Fruit fly (Drosophila melanogaster) whole organism, pupa: ENCODE results near the gene Drs.

Source experiments
- CG10348 ChIP-seq: fragments of 200-800 bp; sonication (Bioruptor generic); IDR thresholded peaks from 2 replicates; pipeline ENCODE4 v1.3.6; 2022; ENCODE audit warnings: missing biosample characterization, missing genetic modification characterization
- CG12605 ChIP-seq: fragments of 200-800 bp; sonication (Bioruptor generic); IDR thresholded peaks from 2 replicates; pipeline ENCODE4 v1.3.6; 2022; ENCODE audit warnings: missing biosample characterization, missing genetic modification characterization
- CG13204 ChIP-seq: fragments of 200-800 bp; sonication (Bioruptor generic); optimal IDR thresholded peaks from 2 replicates; lab custom pipeline; 2018; ENCODE audit warnings: missing biosample characterization, mild to moderate bottlenecking, missing genetic modification characterization, moderate library complexity
- CG14655 ChIP-seq: fragments of 200-800 bp; sonication (Bioruptor generic); optimal IDR thresholded peaks from 3 replicates; lab custom pipeline; 2017; ENCODE audit warnings: mild to moderate bottlenecking, missing biosample characterization, missing genetic modification reagents, missing genetic modification characterization
- EcR ChIP-seq: fragments of 200-800 bp; sonication (Bioruptor generic); optimal IDR thresholded peaks from 3 replicates; lab custom pipeline; 2019; ENCODE audit warnings: missing biosample characterization, missing genetic modification characterization, mild to moderate bottlenecking, moderate library complexity, missing genetic modification reagents
- Snoo ChIP-seq: fragments of 200-800 bp; sonication (Bioruptor generic); optimal IDR thresholded peaks from 3 replicates; lab custom pipeline; 2017; ENCODE audit warnings: missing biosample characterization, mild to moderate bottlenecking, missing genetic modification characterization, inconsistent platforms
- gl ChIP-seq: fragments of 200-800 bp; sonication (Bioruptor generic); optimal IDR thresholded peaks from 2 replicates; lab custom pipeline; 2018; ENCODE audit warnings: missing biosample characterization, mild to moderate bottlenecking, missing genetic modification characterization

DNA sequence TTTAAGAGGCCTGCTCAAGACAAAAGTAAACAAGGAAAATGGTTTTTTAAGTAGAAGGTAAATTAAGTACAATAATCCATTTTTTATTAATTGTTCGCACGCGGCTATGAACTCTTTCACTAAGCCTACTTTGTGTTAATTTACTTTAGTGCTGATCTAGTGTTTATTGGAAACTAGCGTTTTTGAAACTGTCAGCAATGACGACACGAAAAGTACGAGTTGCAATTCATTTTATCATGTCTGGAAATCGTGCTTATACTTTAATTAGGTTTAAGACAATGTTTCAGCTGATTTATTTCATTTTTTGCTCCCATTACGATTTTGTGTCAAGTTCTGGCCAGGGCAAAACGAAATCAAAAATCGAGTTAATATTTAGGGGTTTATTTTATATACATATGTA is 38.9 kb downstream of the Drs start:
- TF ChIP-seq gl (tag; lab: Kevin White, UChicago) (no peak), CG13204 (GFP tag; lab: Kevin White, UChicago) (no peak), Snoo (tag; lab: Kevin White, UChicago) (no peak), CG14655 (GFP tag; lab: Kevin White, UChicago) (no peak), CG10348 (GFP tag; lab: Robert Waterston, UW) (no peak), CG12605 (GFP tag; lab: Robert Waterston, UW) (no peak), EcR (GFP tag; lab: Kevin White, UChicago) (no peak)
